Worm (Caenorhabditis elegans) whole organism, mixed stage, embryonic: Measurements from ENCODE around the gene malt-1.

Experiments used
- M03D4.4 ChIP-seq: sonication (generic microtip); optimal IDR thresholded peaks from 2 replicates; lab custom pipeline; 2017; ENCODE audit warnings: mild to moderate bottlenecking, missing genetic modification characterization, missing compliant biosample characterization
- blmp-1 ChIP-seq: fragments of 150-350 bp; optimal IDR thresholded peaks from 2 replicates; lab custom pipeline; 2014; ENCODE audit warnings: missing biosample characterization, missing genetic modification characterization
- ceh-43 ChIP-seq: fragments of 200-800 bp; sonication (Bioruptor generic); optimal IDR thresholded peaks from 2 replicates; lab custom pipeline; 2018; ENCODE audit warnings: mild to moderate bottlenecking, missing genetic modification characterization, moderate library complexity, missing compliant biosample characterization
- drap-1 ChIP-seq: fragments of 200-800 bp; sonication (Bioruptor generic); optimal IDR thresholded peaks from 3 replicates; lab custom pipeline; 2018; ENCODE audit warnings: mild to moderate bottlenecking, missing genetic modification characterization, missing compliant biosample characterization
- elt-1 ChIP-seq: sonication (generic microtip); optimal IDR thresholded peaks from 2 replicates; lab custom pipeline; 2017; ENCODE audit warnings: missing genetic modification characterization, mild to moderate bottlenecking, missing compliant biosample characterization, antibody characterized with exemption, moderate library complexity, borderline replicate concordance; ENCODE audit not compliant: insufficient read depth
- lin-32 ChIP-seq: fragments of 200-800 bp; sonication (Bioruptor generic); optimal IDR thresholded peaks from 2 replicates; lab custom pipeline; 2018; ENCODE audit warnings: mild to moderate bottlenecking, missing genetic modification characterization, missing compliant biosample characterization
- nhr-12 ChIP-seq: fragments of 150-350 bp; optimal IDR thresholded peaks from 2 replicates; lab custom pipeline; 2014; ENCODE audit warnings: missing biosample characterization, missing genetic modification characterization
- nhr-237 ChIP-seq: fragments of 150-350 bp; optimal IDR thresholded peaks from 2 replicates; lab custom pipeline; 2014; ENCODE audit warnings: missing biosample characterization, missing genetic modification characterization
- nhr-28 ChIP-seq: fragments of 150-350 bp; optimal IDR thresholded peaks from 2 replicates; lab custom pipeline; 2014; ENCODE audit warnings: missing biosample characterization, missing genetic modification characterization
- nhr-76 ChIP-seq: sonication (generic microtip); optimal IDR thresholded peaks from 2 replicates; lab custom pipeline; 2017; ENCODE audit warnings: missing biosample characterization, missing genetic modification characterization
- pha-4 ChIP-seq: fragments of 150-350 bp; optimal IDR thresholded peaks from 2 replicates; lab custom pipeline; 2018; ENCODE audit warnings: missing biosample characterization, missing genetic modification reagents, missing genetic modification characterization
- sem-2 ChIP-seq: fragments of 200-800 bp; sonication (Bioruptor generic); optimal IDR thresholded peaks from 2 replicates; lab custom pipeline; 2018; ENCODE audit warnings: mild to moderate bottlenecking, missing genetic modification characterization, missing compliant biosample characterization
- zip-8 ChIP-seq: fragments of 150-350 bp; optimal IDR thresholded peaks from 2 replicates; lab custom pipeline; 2014; ENCODE audit warnings: missing biosample characterization, missing genetic modification characterization

ce11 chrII:6967618-6968017 lies 16.5 kb upstream of the malt-1 start, which contains the start of gene eif-2Bgamma:
- no peak for TF ChIP-seq pha-4 (tag; lab: Kevin White, UChicago)
- no peak for TF ChIP-seq nhr-237 (tag; lab: Kevin White, UChicago)
- no peak for TF ChIP-seq nhr-12
- TF ChIP-seq nhr-28 (tag; lab: Kevin White, UChicago), result no peak
- no peak for TF ChIP-seq blmp-1 (tag; lab: Kevin White, UChicago)
- no peak for TF ChIP-seq zip-8 (tag; lab: Kevin White, UChicago)
- no peak for TF ChIP-seq sem-2 (GFP tag; lab: Kevin White, UChicago)
- no peak for TF ChIP-seq nhr-76 (tag; lab: Kevin White, UChicago)
- TF ChIP-seq ceh-43 (GFP tag; lab: Kevin White, UChicago), result no peak
- TF ChIP-seq elt-1 (tag; lab: Kevin White, UChicago), result no peak
- TF ChIP-seq M03D4.4 (tag; lab: Kevin White, UChicago), result no peak
- no peak for TF ChIP-seq drap-1 (GFP tag; lab: Kevin White, UChicago)
- TF ChIP-seq lin-32 (GFP tag; lab: Kevin White, UChicago), result no peak
